Worm (Caenorhabditis elegans) whole organism, L2 larva: Measurements from ENCODE around the gene C12D5.10.

Source experiments
- C34F6.9 ChIP-seq: fragments of 150-350 bp; optimal IDR thresholded peaks from 2 replicates; lab custom pipeline; 2014; ENCODE audit warnings: missing biosample characterization, missing genetic modification characterization
- F13H6.1 ChIP-seq: sonication (generic microtip); optimal IDR thresholded peaks from 2 replicates; lab custom pipeline; 2016; ENCODE audit warnings: missing genetic modification characterization, missing compliant biosample characterization
- R02D3.7 ChIP-seq: fragments of 150-350 bp; optimal IDR thresholded peaks from 2 replicates; lab custom pipeline; 2014; ENCODE audit warnings: missing biosample characterization, missing genetic modification characterization
- Y55F3AM.14 ChIP-seq: fragments of 200-800 bp; sonication (Bioruptor generic); optimal IDR thresholded peaks from 2 replicates; lab custom pipeline; 2018; ENCODE audit warnings: mild to moderate bottlenecking, missing genetic modification characterization, missing compliant biosample characterization
- alr-1 ChIP-seq: fragments of 150-350 bp; optimal IDR thresholded peaks from 2 replicates; lab custom pipeline; 2014; ENCODE audit warnings: missing biosample characterization, missing genetic modification characterization
- blmp-1 ChIP-seq: sonication (generic microtip); optimal IDR thresholded peaks from 2 replicates; lab custom pipeline; 2017; ENCODE audit warnings: missing genetic modification characterization, mild to moderate bottlenecking, missing compliant biosample characterization, antibody characterized with exemption, moderate library complexity; ENCODE audit not compliant: insufficient read depth
- ceh-16 ChIP-seq: fragments of 150-350 bp; optimal IDR thresholded peaks from 2 replicates; lab custom pipeline; 2014; ENCODE audit warnings: missing biosample characterization, missing genetic modification characterization
- crh-2 ChIP-seq: sonication (generic microtip); optimal IDR thresholded peaks from 2 replicates; lab custom pipeline; 2017; ENCODE audit warnings: missing biosample characterization, missing genetic modification characterization
- dmd-4 ChIP-seq: sonication (generic microtip); optimal IDR thresholded peaks from 2 replicates; lab custom pipeline; 2017; ENCODE audit warnings: missing biosample characterization, missing genetic modification characterization
- elt-1 ChIP-seq: fragments of 150-350 bp; optimal IDR thresholded peaks from 2 replicates; lab custom pipeline; 2014; ENCODE audit warnings: missing biosample characterization, missing genetic modification characterization
- elt-3 ChIP-seq: sonication (generic microtip); optimal IDR thresholded peaks from 2 replicates; lab custom pipeline; 2017; ENCODE audit warnings: missing biosample characterization, missing genetic modification characterization
- fos-1 ChIP-seq: fragments of 150-350 bp; optimal IDR thresholded peaks from 2 replicates; lab custom pipeline; 2014; ENCODE audit warnings: missing biosample characterization, missing genetic modification characterization
- gmeb-1 ChIP-seq: fragments of 150-350 bp; optimal IDR thresholded peaks from 2 replicates; lab custom pipeline; 2014; ENCODE audit warnings: missing biosample characterization, missing genetic modification characterization
- lin-11 ChIP-seq: fragments of 150-350 bp; sonication (generic microtip); optimal IDR thresholded peaks from 2 replicates; lab custom pipeline; 2014; ENCODE audit warnings: missing biosample characterization, missing genetic modification characterization, inconsistent platforms, mixed read lengths
- lin-39 ChIP-seq: fragments of 150-350 bp; optimal IDR thresholded peaks from 2 replicates; lab custom pipeline; 2014; ENCODE audit warnings: missing biosample characterization, missing genetic modification reagents, missing genetic modification characterization
- lsy-2 ChIP-seq, 2 experiments: fragments of 150-350 bp in 1 of 2; sonication (generic microtip) in 1 of 2; optimal IDR thresholded peaks; 2 replicates each; lab custom pipeline; 2014 to 2017; ENCODE audit warnings: missing biosample characterization in 2 of 2, missing genetic modification characterization in 2 of 2
- mdl-1 ChIP-seq, 2 experiments: fragments of 150-350 bp in 1 of 2; sonication (generic microtip) in 1 of 2; optimal IDR thresholded peaks; 2 replicates each; lab custom pipeline; 2017; ENCODE audit warnings: missing biosample characterization in 2 of 2, missing genetic modification characterization in 2 of 2
- nhr-10 ChIP-seq: sonication (generic microtip); optimal IDR thresholded peaks from 2 replicates; lab custom pipeline; 2017; ENCODE audit warnings: missing biosample characterization, missing genetic modification characterization
- nhr-11 ChIP-seq: fragments of 150-350 bp; optimal IDR thresholded peaks from 2 replicates; lab custom pipeline; 2014; ENCODE audit warnings: missing biosample characterization, missing genetic modification characterization
- nhr-129 ChIP-seq: fragments of 150-350 bp; optimal IDR thresholded peaks from 2 replicates; lab custom pipeline; 2014; ENCODE audit warnings: missing biosample characterization, missing genetic modification characterization
- nhr-6 ChIP-seq: fragments of 150-350 bp; optimal IDR thresholded peaks from 2 replicates; lab custom pipeline; 2014; ENCODE audit warnings: missing biosample characterization, missing genetic modification characterization
- sem-4 ChIP-seq: fragments of 150-350 bp; optimal IDR thresholded peaks from 2 replicates; lab custom pipeline; 2014; ENCODE audit warnings: missing biosample characterization, missing genetic modification reagents, missing genetic modification characterization
- skn-1 ChIP-seq: sonication (generic microtip); optimal IDR thresholded peaks from 2 replicates; lab custom pipeline; 2017; ENCODE audit warnings: missing biosample characterization, missing genetic modification characterization
- sma-9 ChIP-seq, 2 experiments: fragments of 150-350 bp in 1 of 2; sonication (generic microtip) in 1 of 2; optimal IDR thresholded peaks; 2 replicates each; lab custom pipeline; 2014 to 2016; ENCODE audit warnings: missing genetic modification characterization in 2 of 2, mild to moderate bottlenecking in 1 of 2, missing biosample characterization in 1 of 2, missing compliant biosample characterization in 1 of 2, missing genetic modification reagents in 1 of 2, moderate library complexity in 1 of 2
- unc-55 ChIP-seq: fragments of 150-350 bp; sonication (generic microtip); optimal IDR thresholded peaks from 3 replicates; lab custom pipeline; 2014; ENCODE audit warnings: missing biosample characterization, missing genetic modification reagents, missing genetic modification characterization
- unc-62 ChIP-seq: fragments of 150-350 bp; optimal IDR thresholded peaks from 2 replicates; lab custom pipeline; 2014; ENCODE audit warnings: missing biosample characterization, missing genetic modification reagents, missing genetic modification characterization
- ztf-1 ChIP-seq: fragments of 200-800 bp; sonication (Bioruptor generic); conservative IDR thresholded peaks from 2 replicates; pipeline ENCODE4 v1.3.6; 2022; ENCODE audit warnings: missing genetic modification characterization, missing compliant biosample characterization
- ztf-11 ChIP-seq: sonication (generic microtip); optimal IDR thresholded peaks from 2 replicates; lab custom pipeline; 2017; ENCODE audit warnings: missing biosample characterization, missing genetic modification characterization

The C12D5.10 gene

DNA sequence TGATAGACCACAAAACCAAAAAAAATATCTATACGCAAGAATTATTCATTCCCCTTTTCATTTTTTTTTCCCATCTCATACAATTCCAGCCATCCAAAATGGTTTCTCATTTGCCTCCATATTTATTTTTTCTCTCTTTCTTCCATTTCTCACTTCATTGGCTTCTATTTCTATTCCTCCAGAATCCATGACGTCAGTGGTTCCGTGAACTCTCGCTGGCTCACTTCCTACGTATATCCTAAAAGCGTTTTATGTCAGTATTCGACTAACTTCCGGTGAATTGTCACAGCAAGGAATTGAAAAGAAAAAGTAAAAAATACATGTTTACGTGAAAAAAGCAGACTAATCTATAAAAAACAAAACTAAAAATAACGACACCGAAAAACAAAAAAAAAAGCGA, 33.6 kb upstream of the C12D5.10 start:
- TF ChIP-seq lsy-2 (tag; optimal IDR thresholded peaks at IDR 0.05; lab: Kevin White, UChicago) = peak in 1 of 2 experiments; percentile 22
- TF ChIP-seq sma-9 (GFP tag; optimal IDR thresholded peaks at IDR 0.05; lab: Kevin White, UChicago) = peak; percentile 52
- TF ChIP-seq sma-9 (tag; optimal IDR thresholded peaks at IDR 0.05; lab: Kevin White, UChicago) = no peak
- TF ChIP-seq blmp-1 (tag; lab: Kevin White, UChicago) = no peak
- peak; percentile 28 for TF ChIP-seq C34F6.9 (tag; lab: Kevin White, UChicago)
- no peak for TF ChIP-seq nhr-10 (tag; lab: Kevin White, UChicago)
- TF ChIP-seq gmeb-1 (tag; lab: Kevin White, UChicago) = no peak
- TF ChIP-seq sem-4 = no peak
- peak; percentile 27 for TF ChIP-seq F13H6.1 (tag; lab: Kevin White, UChicago)
- no peak for TF ChIP-seq unc-62 (GFP tag; lab: Kevin White, UChicago)
- peak; percentile 34 for TF ChIP-seq unc-55 (GFP tag; lab: Kevin White, UChicago)
- peak; percentile 33 for TF ChIP-seq crh-2 (tag; lab: Kevin White, UChicago)

DNA sequence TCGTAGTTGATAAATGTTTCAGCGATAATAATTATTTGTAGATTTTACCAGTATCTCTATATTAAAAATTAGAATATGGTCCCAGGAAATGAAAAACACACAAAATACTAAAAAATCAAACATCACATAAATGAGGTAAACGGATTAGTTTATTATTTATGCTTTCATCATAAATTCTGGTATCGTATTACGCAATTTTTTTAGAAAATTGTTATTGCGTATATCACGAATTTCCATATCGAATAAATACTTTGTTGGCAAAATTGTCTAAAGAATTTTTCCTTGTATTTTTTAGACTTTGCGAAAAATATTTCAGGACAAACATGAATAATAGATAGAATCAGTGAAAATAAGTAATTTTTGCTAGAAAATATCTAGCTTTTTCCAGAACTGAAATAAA, 32.9 kb upstream of the C12D5.10 start:
- TF ChIP-seq lin-39 (tag; lab: Kevin White, UChicago) (no peak), unc-55 (GFP tag; lab: Kevin White, UChicago) (peak; percentile 71)

ce11 chrV:7723967-7724544, 30.8 kb upstream of the C12D5.10 start, which contains the start of the genes ZK105.6 and ZK105.8:
Gene ZK105.6 (minus strand): TSS chrV:7724067.
Gene ZK105.8 (plus strand): TSS chrV:7724494.
- no peak for TF ChIP-seq R02D3.7
- TF ChIP-seq ztf-1 (GFP tag; lab: Robert Waterston, UW) = no peak
- no peak for TF ChIP-seq Y55F3AM.14 (GFP tag; lab: Kevin White, UChicago)
- no peak for TF ChIP-seq ztf-11
- no peak for TF ChIP-seq lin-11
- no peak for TF ChIP-seq elt-3

DNA sequence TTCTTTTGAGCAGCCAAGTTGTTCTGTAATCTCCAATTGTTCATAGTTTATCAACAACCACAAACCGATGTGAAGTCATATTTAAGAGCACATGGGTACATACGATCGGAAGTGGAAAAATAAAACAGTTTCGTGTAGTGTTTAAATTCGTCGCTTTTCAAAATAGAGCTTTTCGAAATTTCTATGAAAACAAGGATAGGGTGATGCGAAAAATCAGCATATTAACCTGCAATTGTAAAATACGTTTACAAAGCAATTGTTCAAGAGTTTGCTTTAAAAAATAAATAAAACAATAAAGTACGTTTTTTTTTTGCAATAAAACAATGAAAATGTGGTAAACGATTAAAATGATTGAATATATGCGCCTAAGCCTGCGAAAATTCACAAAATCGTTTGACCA, 28.7 kb upstream of the C12D5.10 start, which contains the start of gene ZK105.14:
Gene ZK105.14 (minus strand): TSS at position 101 of the 400 bp plus-strand sequence.
- TF ChIP-seq blmp-1 (tag; lab: Kevin White, UChicago) = no peak
- no peak for TF ChIP-seq nhr-6 (tag; lab: Kevin White, UChicago)
- TF ChIP-seq mdl-1 (tag; optimal IDR thresholded peaks at IDR 0.05; lab: Kevin White, UChicago) = no peak
- TF ChIP-seq R02D3.7 = no peak

- TF ChIP-seq ceh-16 = no peak
- no peak for TF ChIP-seq elt-1 (tag; lab: Kevin White, UChicago)
- TF ChIP-seq ztf-11 = no peak
- TF ChIP-seq ztf-1 (GFP tag; lab: Robert Waterston, UW) = no peak
- TF ChIP-seq nhr-10 (tag; lab: Kevin White, UChicago) = no peak
- no peak for TF ChIP-seq nhr-129 (tag; lab: Kevin White, UChicago)
- TF ChIP-seq fos-1 (tag; lab: Kevin White, UChicago) = no peak
Measured at ce11 chrV:7717629-7718028, 24.3 kb upstream of the C12D5.10 start, which contains the start of gene ZK105.5. Gene ZK105.5 (minus strand): TSS chrV:7717729.

DNA sequence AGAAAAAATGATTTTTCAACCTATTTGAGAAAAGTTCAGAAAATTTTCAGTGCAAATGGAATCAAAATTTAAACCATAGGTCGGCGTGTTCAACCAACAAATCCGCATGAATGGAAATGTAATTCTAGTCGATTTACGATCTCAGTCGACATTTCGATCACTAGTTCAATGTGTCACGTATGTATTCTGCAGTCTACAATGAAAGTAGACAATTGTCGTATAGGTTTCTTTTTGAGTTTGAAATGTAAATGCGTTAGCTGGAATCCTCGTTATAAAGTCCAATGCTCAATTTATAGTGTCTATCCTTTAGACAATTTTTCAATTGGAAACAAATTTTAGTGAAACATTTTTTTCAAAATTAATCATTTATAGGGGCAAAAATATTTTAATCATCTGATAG, 22.7 kb upstream of the C12D5.10 start, which contains the start of gene ZK105.12:
Gene ZK105.12 (minus strand): TSS at position 101 of the 400 bp plus-strand sequence.
- TF ChIP-seq dmd-4 (tag; lab: Kevin White, UChicago) = no peak
- no peak for TF ChIP-seq ztf-1 (GFP tag; lab: Robert Waterston, UW)
- no peak for TF ChIP-seq elt-3
- no peak for TF ChIP-seq nhr-11 (tag; lab: Kevin White, UChicago)
- TF ChIP-seq skn-1 (tag; lab: Kevin White, UChicago) = no peak

DNA sequence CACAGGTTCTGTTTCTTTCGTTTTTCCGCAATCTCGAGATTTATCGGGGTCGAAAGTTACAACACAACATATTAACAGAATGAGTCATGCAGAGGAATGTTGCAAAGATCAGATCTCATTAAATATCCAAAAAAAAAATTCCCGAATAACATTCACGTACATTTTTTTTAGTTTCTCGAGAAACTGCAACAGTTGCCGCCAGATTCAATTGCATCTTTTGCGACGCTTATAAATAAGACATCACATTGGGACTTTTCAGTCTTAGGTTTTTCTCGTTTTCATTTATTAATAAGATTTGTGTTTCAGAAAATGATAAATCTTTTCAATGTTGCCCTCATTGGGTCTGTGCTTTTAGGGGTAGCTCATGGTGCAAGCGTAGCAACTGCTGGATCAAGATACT, 20.4 kb upstream of the C12D5.10 start, which contains the start of gene ZK105.1:
Gene ZK105.1 (plus strand): TSS at position 301 of the 400 bp plus-strand sequence.
- TF ChIP-seq F13H6.1 (tag; lab: Kevin White, UChicago) = no peak
- TF ChIP-seq nhr-6 (tag; lab: Kevin White, UChicago) = no peak
- no peak for TF ChIP-seq sem-4
- TF ChIP-seq alr-1 (tag; lab: Kevin White, UChicago) = no peak
- TF ChIP-seq, all 48 proteins: peak for 0
